Worm (Caenorhabditis elegans) whole organism, young adult: Measurements from ENCODE around the gene nhr-197.

Experiments
- B0035.1 ChIP-seq: sonication (generic microtip); optimal IDR thresholded peaks from 2 replicates; lab custom pipeline; 2016; ENCODE audit warnings: missing genetic modification characterization, mild to moderate bottlenecking, missing compliant biosample characterization, missing genotype, missing genetic modification reagents
- C06A6.2 ChIP-seq: fragments of 200-800 bp; sonication (Bioruptor generic); conservative IDR thresholded peaks from 2 replicates; pipeline ENCODE4 v1.3.6; 2022; ENCODE audit warnings: missing genetic modification characterization, missing compliant biosample characterization
- C17E4.6 ChIP-seq: fragments of 200-800 bp; sonication (Bioruptor generic); IDR thresholded peaks from 2 replicates; pipeline ENCODE4 v1.3.6; 2022; ENCODE audit warnings: missing genetic modification reagents, missing genetic modification characterization, missing compliant biosample characterization
- F22D6.2 ChIP-seq: sonication (generic microtip); optimal IDR thresholded peaks from 2 replicates; lab custom pipeline; 2016; ENCODE audit warnings: mild to moderate bottlenecking, missing genetic modification characterization, missing compliant biosample characterization
- F39B2.1 ChIP-seq: fragments of 200-800 bp; sonication (Bioruptor generic); IDR thresholded peaks from 2 replicates; pipeline ENCODE4 v1.3.6; 2022; ENCODE audit warnings: missing genetic modification reagents, missing genetic modification characterization, missing compliant biosample characterization
- F49E8.2 ChIP-seq: sonication (generic microtip); optimal IDR thresholded peaks from 3 replicates; lab custom pipeline; 2017; ENCODE audit warnings: missing genetic modification characterization, mild to moderate bottlenecking, missing compliant biosample characterization, antibody characterized with exemption, moderate library complexity; ENCODE audit not compliant: insufficient read depth
- K12H6.12 ChIP-seq: fragments of 200-800 bp; sonication (Bioruptor generic); optimal IDR thresholded peaks from 2 replicates; lab custom pipeline; 2018; ENCODE audit warnings: mild to moderate bottlenecking, missing genetic modification characterization, missing compliant biosample characterization
- Y53G8AR.9 ChIP-seq: fragments of 200-800 bp; sonication (Bioruptor generic); conservative IDR thresholded peaks from 2 replicates; pipeline ENCODE4 v1.3.6; 2022; ENCODE audit warnings: missing genetic modification reagents, missing genetic modification characterization, missing compliant biosample characterization
- Y56A3A.18 ChIP-seq: fragments of 200-800 bp; sonication (Bioruptor generic); IDR thresholded peaks from 2 replicates; pipeline ENCODE4 v1.3.6; 2022; ENCODE audit warnings: missing genetic modification reagents, missing genetic modification characterization, missing compliant biosample characterization
- Y67H2A.10 ChIP-seq: fragments of 200-800 bp; sonication (Bioruptor generic); conservative IDR thresholded peaks from 2 replicates; pipeline ENCODE4 v1.3.6; 2022; ENCODE audit warnings: missing genetic modification reagents, missing genetic modification characterization, missing compliant biosample characterization
- ZK185.1 ChIP-seq: sonication (generic microtip); optimal IDR thresholded peaks from 2 replicates; lab custom pipeline; 2016; ENCODE audit warnings: mild to moderate bottlenecking, missing genetic modification characterization, missing compliant biosample characterization; ENCODE audit not compliant: poor library complexity, severe bottlenecking
- aptf-3 ChIP-seq: fragments of 200-800 bp; sonication (Bioruptor generic); IDR thresholded peaks from 2 replicates; pipeline ENCODE4 v1.3.6; 2022; ENCODE audit warnings: missing genetic modification characterization, missing compliant biosample characterization
- atf-7 ChIP-seq: sonication (generic microtip); optimal IDR thresholded peaks from 2 replicates; lab custom pipeline; 2017; ENCODE audit warnings: mild to moderate bottlenecking, missing genetic modification characterization, missing compliant biosample characterization
- attf-5 ChIP-seq: fragments of 200-800 bp; sonication (Bioruptor generic); optimal IDR thresholded peaks from 2 replicates; lab custom pipeline; 2018; ENCODE audit warnings: mild to moderate bottlenecking, missing genetic modification characterization, missing compliant biosample characterization
- cebp-1 ChIP-seq, 2 experiments: fragments of 200-800 bp in 1 of 2; sonication (Bioruptor generic) in 1 of 2; sonication (generic microtip) in 1 of 2; IDR thresholded peaks in 1 of 2; optimal IDR thresholded peaks in 1 of 2; 2 replicates each; pipeline versions ENCODE4 v1.3.6 to Lab custom; 2017 to 2022; ENCODE audit warnings: missing compliant biosample characterization in 2 of 2, missing genetic modification characterization in 2 of 2, mild to moderate bottlenecking in 1 of 2, missing genetic modification reagents in 1 of 2, moderate library complexity in 1 of 2
- ceh-40 ChIP-seq: fragments of 200-800 bp; sonication (Bioruptor generic); IDR thresholded peaks from 2 replicates; pipeline ENCODE4 v1.3.6; 2022; ENCODE audit warnings: missing genetic modification characterization, missing compliant biosample characterization
- dox-1 ChIP-seq: fragments of 200-800 bp; sonication (Bioruptor generic); IDR thresholded peaks from 2 replicates; pipeline ENCODE4 v1.3.6; 2022; ENCODE audit warnings: missing genetic modification reagents, missing genetic modification characterization, missing compliant biosample characterization
- dpff-1 ChIP-seq: sonication (generic microtip); optimal IDR thresholded peaks from 2 replicates; lab custom pipeline; 2017; ENCODE audit warnings: mild to moderate bottlenecking, missing genetic modification characterization, missing compliant biosample characterization
- gei-17 ChIP-seq: fragments of 200-800 bp; sonication (Bioruptor generic); optimal IDR thresholded peaks from 2 replicates; lab custom pipeline; 2018; ENCODE audit warnings: mild to moderate bottlenecking, missing genetic modification characterization, missing compliant biosample characterization
- hlh-26 ChIP-seq: fragments of 200-800 bp; sonication (Bioruptor generic); conservative IDR thresholded peaks from 2 replicates; pipeline ENCODE4 v1.3.6; 2022; ENCODE audit warnings: missing genetic modification reagents, missing genetic modification characterization, missing compliant biosample characterization
- hmg-1.2 ChIP-seq: fragments of 200-800 bp; sonication (Bioruptor generic); IDR thresholded peaks from 2 replicates; pipeline ENCODE4 v1.3.6; 2022; ENCODE audit warnings: missing genetic modification reagents, missing genetic modification characterization, missing compliant biosample characterization
- hsf-1 ChIP-seq: fragments of 200-800 bp; sonication (Bioruptor generic); IDR thresholded peaks from 2 replicates; pipeline ENCODE4 v1.3.6; 2022; ENCODE audit warnings: missing genetic modification reagents, missing genetic modification characterization, missing compliant biosample characterization
- let-526 ChIP-seq: fragments of 200-800 bp; sonication (Bioruptor generic); IDR thresholded peaks from 2 replicates; pipeline ENCODE4 v1.3.6; 2022; ENCODE audit warnings: missing genetic modification reagents, missing genetic modification characterization, missing compliant biosample characterization
- let-607 ChIP-seq, 2 experiments: fragments of 200-800 bp in 1 of 2; sonication (Bioruptor generic) in 1 of 2; sonication (generic microtip) in 1 of 2; optimal IDR thresholded peaks; 2 replicates each; lab custom pipeline; 2016 to 2018; ENCODE audit warnings: mild to moderate bottlenecking in 2 of 2, missing compliant biosample characterization in 2 of 2, missing genetic modification characterization in 2 of 2, moderate library complexity in 2 of 2, missing genotype in 1 of 2
- lin-40 ChIP-seq: sonication (generic microtip); optimal IDR thresholded peaks from 2 replicates; lab custom pipeline; 2016; ENCODE audit warnings: missing genetic modification characterization, mild to moderate bottlenecking, missing compliant biosample characterization, missing genotype, missing genetic modification reagents
- lir-1 ChIP-seq: fragments of 200-800 bp; sonication (Bioruptor generic); conservative IDR thresholded peaks from 2 replicates; pipeline ENCODE4 v1.3.6; 2022; ENCODE audit warnings: missing genetic modification reagents, missing genetic modification characterization, missing compliant biosample characterization
- madf-3 ChIP-seq: fragments of 200-800 bp; sonication (Bioruptor generic); IDR thresholded peaks from 2 replicates; pipeline ENCODE4 v1.3.6; 2022; ENCODE audit warnings: missing genetic modification reagents, missing genetic modification characterization, missing compliant biosample characterization
- madf-8 ChIP-seq: fragments of 200-800 bp; sonication (Bioruptor generic); conservative IDR thresholded peaks from 2 replicates; pipeline ENCODE4 v1.3.6; 2022; ENCODE audit warnings: missing genetic modification reagents, missing genetic modification characterization, missing compliant biosample characterization
- nfyb-1 ChIP-seq: fragments of 200-800 bp; sonication (Bioruptor generic); IDR thresholded peaks from 2 replicates; pipeline ENCODE4 v1.3.6; 2022; ENCODE audit warnings: missing genetic modification reagents, missing genetic modification characterization, missing compliant biosample characterization
- nhr-80 ChIP-seq: sonication (generic microtip); optimal IDR thresholded peaks from 2 replicates; lab custom pipeline; 2016; ENCODE audit warnings: missing genetic modification characterization, missing compliant biosample characterization
- pha-4 ChIP-seq: fragments of 150-350 bp; sonication (generic microtip); optimal IDR thresholded peaks from 2 replicates; lab custom pipeline; 2014; ENCODE audit warnings: missing biosample characterization, missing genetic modification reagents, missing genetic modification characterization
- rcor-1 ChIP-seq: fragments of 200-800 bp; sonication (Bioruptor generic); IDR thresholded peaks from 2 replicates; pipeline ENCODE4 v1.3.6; 2022; ENCODE audit warnings: missing genetic modification reagents, missing genetic modification characterization, missing compliant biosample characterization
- sdz-38 ChIP-seq: sonication (generic microtip); optimal IDR thresholded peaks from 2 replicates; lab custom pipeline; 2016; ENCODE audit warnings: missing genotype, missing genetic modification characterization, missing compliant biosample characterization
- snpc-1.1 ChIP-seq: sonication (generic microtip); optimal IDR thresholded peaks from 2 replicates; lab custom pipeline; 2017; ENCODE audit warnings: missing genetic modification characterization, mild to moderate bottlenecking, missing compliant biosample characterization, antibody characterized with exemption, moderate library complexity, missing genotype, missing genetic modification reagents; ENCODE audit not compliant: insufficient read depth
- tbp1 ChIP-seq: fragments of 200-800 bp; sonication (Bioruptor generic); optimal IDR thresholded peaks from 2 replicates; lab custom pipeline; 2018; ENCODE audit warnings: mild to moderate bottlenecking, missing genetic modification characterization, missing compliant biosample characterization
- tlf-1 ChIP-seq: fragments of 200-800 bp; sonication (Bioruptor generic); optimal IDR thresholded peaks from 2 replicates; lab custom pipeline; 2018; ENCODE audit warnings: mild to moderate bottlenecking, missing genetic modification characterization, missing compliant biosample characterization
- unc-62 ChIP-seq: fragments of 150-350 bp; optimal IDR thresholded peaks from 2 replicates; lab custom pipeline; 2014; ENCODE audit warnings: missing biosample characterization, missing genetic modification reagents, missing genetic modification characterization
- ztf-22 ChIP-seq: fragments of 200-800 bp; sonication (Bioruptor generic); optimal IDR thresholded peaks from 2 replicates; lab custom pipeline; 2018; ENCODE audit warnings: mild to moderate bottlenecking, missing genetic modification characterization, moderate library complexity, missing compliant biosample characterization
- ztf-25 ChIP-seq: fragments of 200-800 bp; sonication (Bioruptor generic); IDR thresholded peaks from 2 replicates; pipeline ENCODE4 v1.3.6; 2022; ENCODE audit warnings: missing genetic modification reagents, missing genetic modification characterization, missing compliant biosample characterization
- ztf-26 ChIP-seq: sonication (generic microtip); optimal IDR thresholded peaks from 2 replicates; lab custom pipeline; 2017; ENCODE audit warnings: missing genetic modification characterization, missing compliant biosample characterization
- ztf-28 ChIP-seq: fragments of 200-800 bp; sonication (Bioruptor generic); IDR thresholded peaks from 2 replicates; pipeline ENCODE4 v1.3.6; 2022; ENCODE audit warnings: missing genetic modification reagents, missing genetic modification characterization, missing compliant biosample characterization

The nhr-197 gene

ce11 chrV:15661003-15661402 lies 26.8 kb upstream of the nhr-197 start:
- peak; percentile 46 for TF ChIP-seq ztf-26 (tag; lab: Kevin White, UChicago)
- no peak for TF ChIP-seq hlh-26
- peak; percentile 10 for TF ChIP-seq ZK185.1
- TF ChIP-seq lin-40, result peak; percentile 25

- TF ChIP-seq C06A6.2 (GFP tag; lab: Robert Waterston, UW) (no peak), F39B2.1 (GFP tag; lab: Robert Waterston, UW) (no peak), snpc-1.1 (tag; lab: Kevin White, UChicago) (no peak), dpff-1 (tag; lab: Kevin White, UChicago) (no peak), gei-17 (no peak), Y67H2A.10 (GFP tag; lab: Robert Waterston, UW) (no peak), F22D6.2 (tag; lab: Kevin White, UChicago) (no peak), nfyb-1 (GFP tag; lab: Robert Waterston, UW) (no peak), ztf-25 (GFP tag; lab: Robert Waterston, UW) (no peak), madf-3 (no peak), hlh-26 (no peak), tlf-1 (no peak), ztf-22 (GFP tag; lab: Kevin White, UChicago) (no peak), K12H6.12 (tag; lab: Kevin White, UChicago) (no peak)
Measured at ce11 chrV:15661580-15661979, 26.2 kb upstream of the nhr-197 start.

ce11 chrV:15664053-15664661 lies 23.6 kb upstream of the nhr-197 start:
- TF ChIP-seq Y56A3A.18 (GFP tag; lab: Robert Waterston, UW) (no peak), madf-8 (GFP tag; lab: Robert Waterston, UW) (no peak), hlh-26 (no peak), tlf-1 (no peak), hmg-1.2 (peak; percentile 40; the same call in 1 of the 2 replicates), ztf-26 (tag; lab: Kevin White, UChicago) (no peak), let-526 (GFP tag; lab: Robert Waterston, UW) (no peak), B0035.1 (tag; lab: Kevin White, UChicago) (no peak), rcor-1 (GFP tag; lab: Robert Waterston, UW) (no peak), Y53G8AR.9 (GFP tag; lab: Robert Waterston, UW) (no peak), ztf-28 (GFP tag; lab: Robert Waterston, UW) (no peak), dox-1 (GFP tag; lab: Robert Waterston, UW) (0 out of 2 replicates have a peak, but pooled peaks have one; percentile 26), hsf-1 (no peak), F49E8.2 (no peak), attf-5 (GFP tag; lab: Kevin White, UChicago) (peak; percentile 33), ceh-40 (GFP tag; lab: Robert Waterston, UW) (no peak), nhr-80 (peak; percentile 45), cebp-1 (GFP tag; IDR thresholded peaks at IDR 0.05; lab: Robert Waterston, UW) (no peak), cebp-1 (tag; optimal IDR thresholded peaks at IDR 0.05; lab: Kevin White, UChicago) (peak; percentile 70)
- TF ChIP-seq, all 124 proteins: peak for 5

ce11 chrV:15666718-15667117 lies 21.0 kb upstream of the nhr-197 start:
- TF ChIP-seq nfyb-1 (GFP tag; lab: Robert Waterston, UW), result 0 out of 2 replicates have a peak, but pooled peaks have one; percentile 11
- peak; percentile 72 for TF ChIP-seq pha-4
- TF ChIP-seq ztf-22 (GFP tag; lab: Kevin White, UChicago), result peak; percentile 46
- peak in 1 of 2 experiments; percentile 63 for TF ChIP-seq let-607 (tag; optimal IDR thresholded peaks at IDR 0.05; lab: Kevin White, UChicago)
- TF ChIP-seq tbp1, result peak; percentile 25
- peak; percentile 96 for TF ChIP-seq nhr-80
- no peak for TF ChIP-seq C17E4.6
- TF ChIP-seq unc-62 (GFP tag; lab: Kevin White, UChicago), result peak; percentile 20
- 0 out of 2 replicates have a peak, but pooled peaks have one; percentile 49 for TF ChIP-seq dox-1 (GFP tag; lab: Robert Waterston, UW)
- no peak for TF ChIP-seq sdz-38 (tag; lab: Kevin White, UChicago)
- no peak for TF ChIP-seq hmg-1.2
- peak; percentile 47; the same call in 1 of the 2 replicates for TF ChIP-seq cebp-1 (GFP tag; IDR thresholded peaks at IDR 0.05; lab: Robert Waterston, UW)
- TF ChIP-seq cebp-1 (tag; optimal IDR thresholded peaks at IDR 0.05; lab: Kevin White, UChicago), result no peak
- TF ChIP-seq lir-1 (GFP tag; lab: Robert Waterston, UW), result 0 out of 2 replicates have a peak, but pooled peaks have one; percentile 11
- TF ChIP-seq atf-7, result peak; percentile 64
- TF ChIP-seq aptf-3 (GFP tag; lab: Robert Waterston, UW), result no peak
